Fruit fly (Drosophila melanogaster) whole organism, embryonic: ENCODE data around the gene BtbVII.

Source experiments
- Adf1 ChIP-seq: fragments of 200-800 bp; sonication (Bioruptor generic); IDR thresholded peaks from 2 replicates; pipeline ENCODE4 v1.3.6; 2022; ENCODE audit warnings: missing biosample characterization, missing genetic modification characterization
- Antp ChIP-seq: fragments of 200-800 bp; sonication (Bioruptor generic); optimal IDR thresholded peaks from 3 replicates; lab custom pipeline; 2016; ENCODE audit warnings: missing biosample characterization, missing genetic modification characterization
- Awh ChIP-seq: fragments of 200-800 bp; sonication (Bioruptor generic); IDR thresholded peaks from 2 replicates; pipeline ENCODE4, ENCODE4 v1.3.6; 2022; ENCODE audit warnings: missing biosample characterization, missing genetic modification characterization
- B-H1 ChIP-seq: fragments of 200-800 bp; sonication (Bioruptor generic); IDR thresholded peaks from 3 replicates; pipeline ENCODE4 v1.3.6; 2022; ENCODE audit warnings: missing biosample characterization, missing genetic modification characterization
- Bteb2 ChIP-seq: fragments of 200-800 bp; sonication (Bioruptor generic); optimal IDR thresholded peaks from 2 replicates; lab custom pipeline; 2016; ENCODE audit warnings: missing biosample characterization, missing genetic modification characterization
- CG1233 ChIP-seq: fragments of 200-800 bp; sonication (Bioruptor generic); optimal IDR thresholded peaks from 4 replicates; lab custom pipeline; 2018; ENCODE audit warnings: missing biosample characterization, mild to moderate bottlenecking, missing genetic modification characterization
- CG12942 ChIP-seq: fragments of 200-800 bp; sonication (Bioruptor generic); optimal IDR thresholded peaks from 3 replicates; lab custom pipeline; 2016; ENCODE audit warnings: missing biosample characterization, missing genetic modification characterization
- CG14050 ChIP-seq: fragments of 200-800 bp; sonication (Bioruptor generic); IDR thresholded peaks from 3 replicates; pipeline ENCODE4 v1.3.6; 2022; ENCODE audit warnings: missing biosample characterization, missing genetic modification characterization
- CG15601 ChIP-seq: fragments of 200-800 bp; sonication (Bioruptor generic); optimal IDR thresholded peaks from 3 replicates; lab custom pipeline; 2019; ENCODE audit warnings: missing biosample characterization, mild to moderate bottlenecking, missing genetic modification characterization, moderate library complexity
- CG2116 ChIP-seq: fragments of 200-800 bp; sonication (Bioruptor generic); optimal IDR thresholded peaks from 3 replicates; lab custom pipeline; 2018; ENCODE audit warnings: missing biosample characterization, mild to moderate bottlenecking, missing genetic modification characterization
- CG30020 ChIP-seq: fragments of 200-800 bp; optimal IDR thresholded peaks from 2 replicates; lab custom pipeline; 2019; ENCODE audit warnings: missing biosample characterization, mild to moderate bottlenecking, missing genetic modification characterization, moderate library complexity
- CG4820 ChIP-seq: fragments of 200-800 bp; sonication (Bioruptor generic); optimal IDR thresholded peaks from 3 replicates; lab custom pipeline; 2016; ENCODE audit warnings: missing biosample characterization, missing genetic modification characterization
- CG6689 ChIP-seq: fragments of 200-800 bp; sonication (Bioruptor generic); IDR thresholded peaks from 2 replicates; pipeline ENCODE4 v1.3.6; 2022; ENCODE audit warnings: missing biosample characterization, missing genetic modification characterization
- CG7839 ChIP-seq: fragments of 200-800 bp; sonication (Bioruptor generic); optimal IDR thresholded peaks from 3 replicates; lab custom pipeline; 2018; ENCODE audit warnings: missing biosample characterization, mild to moderate bottlenecking, missing genetic modification characterization, moderate library complexity
- CG8281 ChIP-seq: fragments of 200-800 bp; sonication (Bioruptor generic); optimal IDR thresholded peaks from 2 replicates; lab custom pipeline; 2018; ENCODE audit warnings: missing biosample characterization, mild to moderate bottlenecking, missing genetic modification characterization, moderate library complexity
- D ChIP-seq, 2 experiments: fragments of 200-800 bp in 1 of 2; fragments of >200 bp in 1 of 2; sonication (Bioruptor generic) in 1 of 2; optimal IDR thresholded peaks; 2 replicates in 1 of 2; 3 replicates in 1 of 2; lab custom pipeline; 2017; ENCODE audit warnings: mild to moderate bottlenecking in 1 of 2, missing biosample characterization in 1 of 2, missing genetic modification characterization in 1 of 2, missing genetic modification reagents in 1 of 2
- Doc3 ChIP-seq: fragments of 200-800 bp; sonication (Bioruptor generic); IDR thresholded peaks from 3 replicates; pipeline ENCODE4 v1.3.6; 2022; ENCODE audit warnings: missing biosample characterization, missing genetic modification characterization; ENCODE audit not compliant: partially characterized antibody
- Drgx ChIP-seq: fragments of 200-800 bp; sonication (Bioruptor generic); IDR thresholded peaks from 2 replicates; pipeline ENCODE4 v1.3.6; 2022; ENCODE audit warnings: missing biosample characterization, missing genetic modification characterization
- E2f1 ChIP-seq: fragments of 200-800 bp; sonication (Bioruptor generic); IDR thresholded peaks from 2 replicates; pipeline ENCODE4 v1.3.6; 2022; ENCODE audit warnings: missing biosample characterization, missing genetic modification characterization
- E2f2 ChIP-seq: fragments of 200-800 bp; sonication (Bioruptor generic); IDR thresholded peaks from 2 replicates; pipeline ENCODE4 v1.3.6; 2022; ENCODE audit warnings: missing biosample characterization, missing genetic modification characterization
- Ets65A ChIP-seq: fragments of 200-800 bp; sonication (Bioruptor generic); peaks from one replicate; lab custom pipeline; 2016; ENCODE audit warnings: missing biosample characterization, missing genetic modification characterization
- H15 ChIP-seq: fragments of 200-800 bp; sonication (Bioruptor generic); IDR thresholded peaks from 3 replicates; pipeline ENCODE4 v1.3.6; 2022; ENCODE audit warnings: missing biosample characterization, missing genetic modification characterization
- Hmx ChIP-seq: fragments of 200-800 bp; sonication (Bioruptor generic); optimal IDR thresholded peaks from 2 replicates; lab custom pipeline; 2016; ENCODE audit warnings: missing biosample characterization, missing genetic modification characterization
- Lpt ChIP-seq: fragments of >200 bp; optimal IDR thresholded peaks from 2 replicates; lab custom pipeline; 2018; ENCODE audit warnings: missing biosample characterization, missing genetic modification characterization
- MBD-R2 ChIP-seq: fragments of 200-800 bp; sonication (Bioruptor generic); IDR thresholded peaks from 2 replicates; pipeline ENCODE4 v1.3.6; 2022; ENCODE audit warnings: missing biosample characterization, missing genetic modification characterization
- NK7.1 ChIP-seq: fragments of 200-800 bp; sonication (Bioruptor generic); optimal IDR thresholded peaks from 3 replicates; lab custom pipeline; 2016; ENCODE audit warnings: missing biosample characterization, missing genetic modification characterization
- Pdp1 ChIP-seq, 2 experiments: fragments of 200-800 bp; sonication (Bioruptor generic); optimal IDR thresholded peaks; 3 replicates each; lab custom pipeline; 2016; ENCODE audit warnings: missing biosample characterization in 2 of 2, missing genetic modification characterization in 2 of 2, mild to moderate bottlenecking in 1 of 2, moderate library complexity in 1 of 2
- Scr ChIP-seq: fragments of 200-800 bp; sonication (Bioruptor generic); IDR thresholded peaks from 2 replicates; pipeline ENCODE4 v1.3.6; 2022; ENCODE audit warnings: missing biosample characterization, missing genetic modification characterization; ENCODE audit not compliant: partially characterized antibody
- Tbp ChIP-seq: fragments of >200 bp; optimal IDR thresholded peaks from 2 replicates; lab custom pipeline; 2018; ENCODE audit warnings: missing biosample characterization, missing genetic modification characterization
- Xbp1 ChIP-seq: fragments of 200-800 bp; sonication (Bioruptor generic); optimal IDR thresholded peaks from 3 replicates; lab custom pipeline; 2016; ENCODE audit warnings: missing biosample characterization, mild to moderate bottlenecking, missing genetic modification characterization
- abd-A ChIP-seq: fragments of 200-800 bp; sonication (Bioruptor generic); optimal IDR thresholded peaks from 3 replicates; lab custom pipeline; 2019; ENCODE audit warnings: missing biosample characterization, mild to moderate bottlenecking, missing genetic modification characterization, moderate library complexity
- bsh ChIP-seq, 2 experiments: fragments of 200-800 bp; sonication (Bioruptor generic); optimal IDR thresholded peaks; 2 replicates each; lab custom pipeline; 2017 to 2018; ENCODE audit warnings: mild to moderate bottlenecking in 2 of 2, missing biosample characterization in 2 of 2, missing genetic modification characterization in 2 of 2, moderate library complexity in 1 of 2
- cas ChIP-seq: fragments of 200-800 bp; sonication (Bioruptor generic); IDR thresholded peaks from 2 replicates; pipeline ENCODE4 v1.3.6; 2022; ENCODE audit warnings: missing biosample characterization, missing genetic modification characterization
- crc ChIP-seq: fragments of 200-800 bp; sonication (Bioruptor generic); optimal IDR thresholded peaks from 2 replicates; lab custom pipeline; 2016; ENCODE audit warnings: missing biosample characterization, missing genetic modification characterization
- esg ChIP-seq: fragments of 200-800 bp; sonication (Bioruptor generic); conservative IDR thresholded peaks from 2 replicates; pipeline ENCODE4 v1.3.6; 2022; ENCODE audit warnings: missing biosample characterization, missing genetic modification characterization
- ftz-f1 ChIP-seq: fragments of 200-800 bp; sonication (Bioruptor generic); optimal IDR thresholded peaks from 2 replicates; lab custom pipeline; 2016; ENCODE audit warnings: missing biosample characterization, missing genetic modification characterization
- jumu ChIP-seq: fragments of 200-800 bp; sonication (Bioruptor generic); optimal IDR thresholded peaks from 3 replicates; lab custom pipeline; 2016; ENCODE audit warnings: missing biosample characterization, missing genetic modification characterization
- kay ChIP-seq: fragments of 200-800 bp; sonication (Bioruptor generic); optimal IDR thresholded peaks from 2 replicates; lab custom pipeline; 2016; ENCODE audit warnings: missing biosample characterization, missing genetic modification characterization
- nerfin-1 ChIP-seq: fragments of 200-800 bp; sonication (Bioruptor generic); optimal IDR thresholded peaks from 3 replicates; lab custom pipeline; 2019; ENCODE audit warnings: missing biosample characterization, mild to moderate bottlenecking, missing genetic modification characterization, moderate library complexity
- onecut ChIP-seq: fragments of 200-800 bp; sonication (Bioruptor generic); IDR thresholded peaks from 2 replicates; pipeline ENCODE4 v1.3.6; 2022; ENCODE audit warnings: missing biosample characterization, missing genetic modification characterization
- sc ChIP-seq, 3 experiments: fragments of >200 bp in 2 of 3; fragments of 200-800 bp in 1 of 3; sonication (Bioruptor generic) in 1 of 3; optimal IDR thresholded peaks; 2 replicates in 2 of 3; 3 replicates in 1 of 3; lab custom pipeline; 2017; ENCODE audit warnings: mild to moderate bottlenecking in 1 of 3, missing biosample characterization in 1 of 3, missing genetic modification characterization in 1 of 3, missing genetic modification reagents in 1 of 3
- seq ChIP-seq: fragments of 200-800 bp; sonication (Bioruptor generic); IDR thresholded peaks from 2 replicates; pipeline ENCODE4 v1.3.6; 2022; ENCODE audit warnings: missing biosample characterization, missing genetic modification characterization
- sima ChIP-seq: fragments of 200-800 bp; sonication (Bioruptor generic); optimal IDR thresholded peaks from 2 replicates; lab custom pipeline; 2016; ENCODE audit warnings: missing biosample characterization, missing genetic modification characterization
- tna ChIP-seq: fragments of 200-800 bp; sonication (Bioruptor generic); IDR thresholded peaks from 2 replicates; pipeline ENCODE4 v1.3.6; 2022; ENCODE audit warnings: missing biosample characterization, missing genetic modification characterization; ENCODE audit not compliant: partially characterized antibody
- toy ChIP-seq: fragments of 200-800 bp; sonication (Bioruptor generic); IDR thresholded peaks from 2 replicates; pipeline ENCODE4 v1.3.6; 2022; ENCODE audit warnings: missing biosample characterization, missing genetic modification characterization
- trh ChIP-seq: fragments of 200-800 bp; sonication (Bioruptor generic); optimal IDR thresholded peaks from 2 replicates; lab custom pipeline; 2016; ENCODE audit warnings: missing biosample characterization, missing genetic modification characterization
- unpg ChIP-seq: fragments of 200-800 bp; sonication (Bioruptor generic); optimal IDR thresholded peaks from 3 replicates; lab custom pipeline; 2018; ENCODE audit warnings: missing biosample characterization, mild to moderate bottlenecking, missing genetic modification characterization, moderate library complexity
- vfl ChIP-seq: fragments of 200-800 bp; sonication (Bioruptor generic); optimal IDR thresholded peaks from 2 replicates; lab custom pipeline; 2016; ENCODE audit warnings: missing biosample characterization, missing genetic modification characterization
- vvl ChIP-seq: fragments of 200-800 bp; sonication (Bioruptor generic); IDR thresholded peaks from 2 replicates; pipeline ENCODE4 v1.3.6; 2022; ENCODE audit warnings: missing biosample characterization, missing genetic modification characterization
- yki ChIP-seq: fragments of >200 bp; optimal IDR thresholded peaks from 3 replicates; lab custom pipeline; 2018

BtbVII gene

DNA sequence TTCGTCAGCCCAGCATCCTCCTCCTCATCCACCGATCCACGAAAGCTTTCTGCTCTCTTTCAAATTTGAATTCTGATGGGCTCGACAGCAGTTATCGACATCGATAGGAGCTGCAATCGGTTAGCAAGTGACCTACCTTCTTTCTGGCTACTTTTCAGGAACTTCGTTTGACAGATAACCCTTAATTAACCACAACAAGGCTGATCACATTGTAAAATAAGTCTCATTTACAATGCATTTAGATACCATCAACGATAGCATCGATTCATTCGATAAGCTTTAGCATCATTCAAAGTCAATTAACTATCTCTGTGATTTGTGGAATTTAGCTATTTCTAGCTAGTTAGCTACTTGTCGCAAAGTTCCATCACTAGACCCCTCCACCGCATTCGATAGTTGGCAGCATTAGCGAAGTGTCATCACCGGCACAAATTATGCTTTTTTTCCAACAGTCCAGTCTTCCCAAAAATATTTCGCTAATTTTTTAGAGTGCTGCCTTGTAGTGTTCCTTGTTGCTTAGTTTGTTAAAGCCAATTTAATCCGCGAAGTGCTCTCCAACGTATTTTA, 30.2 kb downstream of the BtbVII start, which contains the start of the genes MnM and Girdin (continued):
- TF ChIP-seq CG4820 (GFP tag; lab: Kevin White, UChicago): peak; percentile 45
- TF ChIP-seq abd-A: no peak
- TF ChIP-seq D (optimal IDR thresholded peaks at IDR 0.05; lab: Kevin White, UChicago): peak; percentile 91
- no peak for TF ChIP-seq D (GFP tag; optimal IDR thresholded peaks at IDR 0.05; lab: Kevin White, UChicago)
- peak; percentile 86 for TF ChIP-seq jumu (GFP tag; lab: Kevin White, UChicago)
- TF ChIP-seq Scr (GFP tag; lab: Robert Waterston, UW): peak; percentile 92
- peak; percentile 56 for TF ChIP-seq vfl (GFP tag; lab: Kevin White, UChicago)
- no peak for TF ChIP-seq ftz-f1 (GFP tag; lab: Kevin White, UChicago)
- peak; percentile 0 for TF ChIP-seq crc (GFP tag; lab: Kevin White, UChicago)
- TF ChIP-seq CG15601 (tag; lab: Kevin White, UChicago): no peak
- TF ChIP-seq Doc3: peak; percentile 82
- TF ChIP-seq E2f2 (GFP tag; lab: Robert Waterston, UW): peak; percentile 84
- no peak for TF ChIP-seq Awh (GFP tag; lab: Robert Waterston, UW)
- no peak for TF ChIP-seq toy (GFP tag; lab: Robert Waterston, UW)
- no peak for TF ChIP-seq unpg
- no peak for TF ChIP-seq sc (optimal IDR thresholded peaks at IDR 0.05; lab: Kevin White, UChicago)
- TF ChIP-seq sc (GFP tag; optimal IDR thresholded peaks at IDR 0.05; lab: Kevin White, UChicago): no peak
- 0 out of 2 replicates have a peak, but pooled peaks have one; percentile 19 for TF ChIP-seq cas
- no peak for TF ChIP-seq yki (lab: Kevin White, UChicago)
- peak; percentile 39 for TF ChIP-seq Tbp
- peak; percentile 98 for TF ChIP-seq Ets65A (GFP tag; lab: Kevin White, UChicago)
- TF ChIP-seq trh: peak; percentile 17
- TF ChIP-seq CG7839 (tag; lab: Kevin White, UChicago): no peak
- TF ChIP-seq sima: no peak
- TF ChIP-seq tna: peak; percentile 43; the same call in 1 of the 2 replicates
- no peak for TF ChIP-seq onecut (GFP tag; lab: Robert Waterston, UW)
- peak in 1 of 2 experiments; percentile 41 for TF ChIP-seq bsh (GFP tag; optimal IDR thresholded peaks at IDR 0.05; lab: Kevin White, UChicago)
- TF ChIP-seq Lpt (GFP tag; lab: Kevin White, UChicago): no peak
- TF ChIP-seq B-H1 (GFP tag; lab: Robert Waterston, UW): no peak
- no peak for TF ChIP-seq Hmx (GFP tag; lab: Kevin White, UChicago)
- peak; percentile 85 for TF ChIP-seq CG2116
- TF ChIP-seq Antp (GFP tag; lab: Kevin White, UChicago): peak; percentile 82
- peak; percentile 73 for TF ChIP-seq CG30020 (tag; lab: Kevin White, UChicago)
- TF ChIP-seq Drgx (GFP tag; lab: Robert Waterston, UW): no peak
- no peak for TF ChIP-seq seq
- peak; percentile 67 to 69 for TF ChIP-seq Pdp1 (GFP tag; optimal IDR thresholded peaks at IDR 0.05; lab: Kevin White, UChicago)
- TF ChIP-seq CG14050 (GFP tag; lab: Robert Waterston, UW): no peak
- TF ChIP-seq NK7.1 (GFP tag; lab: Kevin White, UChicago): no peak
- peak; percentile 41; the same call in 1 of the 2 replicates for TF ChIP-seq vvl (GFP tag; lab: Robert Waterston, UW)
- TF ChIP-seq MBD-R2 (GFP tag; lab: Robert Waterston, UW): peak; percentile 63; the same call in 1 of the 2 replicates
- peak; percentile 44 for TF ChIP-seq kay (GFP tag; lab: Kevin White, UChicago)
- peak; percentile 79 for TF ChIP-seq Xbp1 (GFP tag; lab: Kevin White, UChicago)
- TF ChIP-seq esg: peak; percentile 42
- TF ChIP-seq CG6689 (GFP tag; lab: Robert Waterston, UW): peak; percentile 42; the same call in 1 of the 2 replicates
- TF ChIP-seq CG12942 (GFP tag; lab: Kevin White, UChicago): peak; percentile 53
- TF ChIP-seq CG8281 (tag; lab: Kevin White, UChicago): no peak
- peak; percentile 69 for TF ChIP-seq Bteb2
- TF ChIP-seq nerfin-1 (tag; lab: Kevin White, UChicago): peak; percentile 6
- TF ChIP-seq Adf1 (GFP tag; lab: Robert Waterston, UW): no peak
- no peak for TF ChIP-seq H15 (GFP tag; lab: Robert Waterston, UW)
- no peak for TF ChIP-seq CG1233 (GFP tag; lab: Kevin White, UChicago)
- TF ChIP-seq E2f1 (GFP tag; lab: Robert Waterston, UW): peak; percentile 25; the same call in 1 of the 2 replicates
